Fruit fly (Drosophila melanogaster): ENCODE data around the gene trx.

- TF ChIP-seq psq (optimal IDR thresholded peaks at IDR 0.05) (no peak), h (optimal IDR thresholded peaks at IDR 0.05) (no peak), ttk (optimal IDR thresholded peaks at IDR 0.05) (no peak), insv (optimal IDR thresholded peaks at IDR 0.05) (no peak)
Measured at dm6 chr3R:14280324-14280723, 6.4 kb downstream of the trx start.

All from Kc167 (cell line).